Fruit fly (Drosophila melanogaster) whole organism, embryonic: Measurements from ENCODE around the gene CG7579.

ENCODE experiments used
- CG12155 ChIP-seq: fragments of 200-800 bp; sonication (Bioruptor generic); optimal IDR thresholded peaks from 3 replicates; lab custom pipeline; 2016; ENCODE audit warnings: missing biosample characterization, missing genetic modification characterization
- CG32532 ChIP-seq: fragments of 200-800 bp; sonication (Bioruptor generic); IDR thresholded peaks from 2 replicates; pipeline ENCODE4 v1.3.6; 2022; ENCODE audit warnings: missing biosample characterization, missing genetic modification characterization
- CG34422 ChIP-seq: fragments of 200-800 bp; sonication (Bioruptor generic); IDR thresholded peaks from 3 replicates; pipeline ENCODE4 v1.3.6; 2022; ENCODE audit warnings: missing biosample characterization, missing genetic modification characterization
- CG42726 ChIP-seq: fragments of 200-800 bp; sonication (Bioruptor generic); IDR thresholded peaks from 2 replicates; pipeline ENCODE4 v1.3.6; 2022; ENCODE audit warnings: missing biosample characterization, missing genetic modification characterization; ENCODE audit not compliant: partially characterized antibody
- CHES-1-like ChIP-seq: fragments of 200-800 bp; sonication (Bioruptor generic); optimal IDR thresholded peaks from 2 replicates; lab custom pipeline; 2016; ENCODE audit warnings: missing biosample characterization, missing genetic modification characterization
- Dref ChIP-seq: fragments of 200-800 bp; sonication (Bioruptor generic); IDR thresholded peaks from 2 replicates; pipeline ENCODE4 v1.3.6; 2022; ENCODE audit warnings: missing biosample characterization, missing genetic modification characterization
- Kr ChIP-seq: fragments of 200-800 bp; sonication (Bioruptor generic); optimal IDR thresholded peaks from 2 replicates; lab custom pipeline; 2017; ENCODE audit warnings: missing biosample characterization, mild to moderate bottlenecking, missing genetic modification characterization
- NfI ChIP-seq: fragments of 200-800 bp; sonication (Bioruptor generic); optimal IDR thresholded peaks from 3 replicates; lab custom pipeline; 2018; ENCODE audit warnings: missing biosample characterization, mild to moderate bottlenecking, missing genetic modification characterization, moderate library complexity
- caup ChIP-seq: fragments of 200-800 bp; sonication (Bioruptor generic); optimal IDR thresholded peaks from 3 replicates; lab custom pipeline; 2017; ENCODE audit warnings: missing biosample characterization, mild to moderate bottlenecking, missing genetic modification characterization, moderate library complexity; ENCODE audit not compliant: severe bottlenecking
- slou ChIP-seq: fragments of 200-800 bp; sonication (Bioruptor generic); optimal IDR thresholded peaks from 3 replicates; lab custom pipeline; 2016; ENCODE audit warnings: missing biosample characterization, missing genetic modification characterization

DNA sequence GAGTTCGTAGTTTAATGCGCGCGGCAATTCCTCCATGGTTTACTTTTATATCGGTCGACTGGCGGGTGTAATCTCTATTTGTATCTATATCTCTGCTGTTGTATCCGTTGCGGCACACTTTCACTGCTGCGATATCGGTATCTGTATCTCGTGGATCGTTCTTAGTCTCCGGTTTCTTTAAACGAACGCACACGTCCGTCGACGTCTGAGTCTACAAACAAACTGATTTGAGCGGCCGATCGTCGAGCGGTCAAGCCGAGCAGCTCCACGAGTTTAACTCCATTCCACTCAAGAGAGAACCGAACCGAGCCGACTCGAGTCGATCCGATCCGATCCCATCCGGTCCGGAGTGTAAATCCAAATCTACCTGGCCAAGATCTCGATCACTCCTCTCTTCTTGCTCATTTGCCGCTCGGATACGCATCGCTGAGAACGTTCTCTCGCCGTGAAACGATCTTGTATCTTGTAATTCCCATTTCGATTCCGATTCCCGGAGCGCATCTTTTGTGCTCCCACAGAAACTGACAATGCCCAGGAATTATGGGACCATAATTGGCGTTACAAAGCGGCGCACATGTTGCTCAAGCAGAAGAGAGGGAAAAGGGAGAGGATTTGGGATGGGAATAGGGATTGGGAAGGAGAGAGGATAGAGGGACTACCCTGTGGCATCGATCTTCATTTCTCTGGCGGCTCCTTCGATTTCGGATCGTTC, 16.5 kb upstream of the CG7579 start, which contains the start of gene comm2:
- TF ChIP-seq CG34422 (GFP tag; lab: Robert Waterston, UW) = no peak
- TF ChIP-seq caup (GFP tag; lab: Kevin White, UChicago) = no peak
- no peak for TF ChIP-seq CHES-1-like (GFP tag; lab: Kevin White, UChicago)
- no peak; the same call in 1 of the 2 replicates for TF ChIP-seq CG32532 (GFP tag; lab: Robert Waterston, UW)
- no peak for TF ChIP-seq NfI (GFP tag; lab: Kevin White, UChicago)
- peak; percentile 60; the same call in 1 of the 2 replicates for TF ChIP-seq CG42726
- TF ChIP-seq slou (GFP tag; lab: Kevin White, UChicago) = no peak
- no peak for TF ChIP-seq Kr (GFP tag; lab: Kevin White, UChicago)
- no peak for TF ChIP-seq CG12155 (GFP tag; lab: Kevin White, UChicago)
- TF ChIP-seq Dref (GFP tag; lab: Robert Waterston, UW) = no peak
